Worm (Caenorhabditis elegans) whole organism, midembryonic: ENCODE results near the gene F13A7.7.
"Not testable (repeated sequence)": the region's sequence is repeated elsewhere in the genome, so short reads cannot be mapped to it uniquely, and the experiment has no call there.

Source experiments
- T22C8.4 ChIP-seq: fragments of 200-800 bp; sonication (Bioruptor generic); IDR thresholded peaks from 2 replicates; pipeline ENCODE4 v1.3.6; 2022; ENCODE audit warnings: missing genetic modification characterization, missing compliant biosample characterization
- cog-1 ChIP-seq: sonication (generic microtip); optimal IDR thresholded peaks from 2 replicates; lab custom pipeline; 2016; ENCODE audit warnings: missing genetic modification characterization, missing compliant biosample characterization
- flt-1 ChIP-seq: fragments of 200-800 bp; sonication (Bioruptor generic); IDR thresholded peaks from 2 replicates; pipeline ENCODE4 v1.3.6; 2022; ENCODE audit warnings: missing genetic modification characterization, missing compliant biosample characterization
- klf-2 ChIP-seq: fragments of 200-800 bp; sonication (Bioruptor generic); conservative IDR thresholded peaks from 2 replicates; pipeline ENCODE4 v1.3.6; 2022; ENCODE audit warnings: missing genetic modification reagents, missing genetic modification characterization, missing compliant biosample characterization
- med-1 ChIP-seq: sonication (generic microtip); optimal IDR thresholded peaks from 2 replicates; lab custom pipeline; 2017; ENCODE audit warnings: missing genetic modification characterization, mild to moderate bottlenecking, missing compliant biosample characterization, antibody characterized with exemption, missing genetic modification reagents; ENCODE audit not compliant: insufficient read depth
- ref-1 ChIP-seq: fragments of 200-800 bp; sonication (Bioruptor generic); conservative IDR thresholded peaks from 2 replicates; pipeline ENCODE4 v1.3.6; 2022; ENCODE audit warnings: missing genetic modification reagents, missing genetic modification characterization, missing compliant biosample characterization
- tab-1 ChIP-seq: fragments of 200-800 bp; sonication (Bioruptor generic); IDR thresholded peaks from 2 replicates; pipeline ENCODE4 v1.3.6; 2022; ENCODE audit warnings: missing genetic modification characterization, missing compliant biosample characterization
- ztf-23 ChIP-seq: fragments of 200-800 bp; sonication (Bioruptor generic); IDR thresholded peaks from 2 replicates; pipeline ENCODE4 v1.3.6; 2022; ENCODE audit warnings: missing genetic modification reagents, missing genetic modification characterization, missing compliant biosample characterization
- ztf-29 ChIP-seq: fragments of 200-800 bp; sonication (Bioruptor generic); IDR thresholded peaks from 2 replicates; pipeline ENCODE4 v1.3.6; 2022; ENCODE audit warnings: missing genetic modification reagents, missing genetic modification characterization, missing compliant biosample characterization

Gene F13A7.7

ce11 chrV:16383729-16384128, at the start of gene F13A7.7:
TSS of gene F13A7.7 (minus strand) at chrV:16383829.
- TF ChIP-seq tab-1 (GFP tag; lab: Robert Waterston, UW); med-1 (GFP tag; lab: Kevin White, UChicago); ref-1: not testable (repeated sequence)

- TF ChIP-seq tab-1 (GFP tag; lab: Robert Waterston, UW) = no peak
- no peak for TF ChIP-seq flt-1 (GFP tag; lab: Robert Waterston, UW)
- TF ChIP-seq klf-2 (GFP tag; lab: Robert Waterston, UW) = no peak
- TF ChIP-seq cog-1 (tag; lab: Kevin White, UChicago) = no peak
- TF ChIP-seq T22C8.4 (GFP tag; lab: Robert Waterston, UW) = no peak
- no peak for TF ChIP-seq ref-1
- TF ChIP-seq ztf-23 (GFP tag; lab: Robert Waterston, UW) = no peak
- no peak for TF ChIP-seq ztf-29 (GFP tag; lab: Robert Waterston, UW)
- TF ChIP-seq med-1 (GFP tag; lab: Kevin White, UChicago) = no peak
Observed at ce11 chrV:16429940-16430339, 46.3 kb upstream of the F13A7.7 start, which contains the start of gene str-73. TSS of gene str-73 (plus strand) at chrV:16430240.

ce11 chrV:16429503-16429902, 45.9 kb upstream of the F13A7.7 start, which contains the start of gene F26D2.10:
TSS of gene F26D2.10 (minus strand) at chrV:16429603.
- TF ChIP-seq ref-1 (no peak), flt-1 (GFP tag; lab: Robert Waterston, UW) (no peak), T22C8.4 (GFP tag; lab: Robert Waterston, UW) (no peak), klf-2 (GFP tag; lab: Robert Waterston, UW) (no peak), ztf-29 (GFP tag; lab: Robert Waterston, UW) (no peak), tab-1 (GFP tag; lab: Robert Waterston, UW) (no peak)

- TF ChIP-seq med-1 (GFP tag; lab: Kevin White, UChicago) (no peak), tab-1 (GFP tag; lab: Robert Waterston, UW) (no peak), flt-1 (GFP tag; lab: Robert Waterston, UW) (no peak), ztf-23 (GFP tag; lab: Robert Waterston, UW) (no peak), ztf-29 (GFP tag; lab: Robert Waterston, UW) (no peak), cog-1 (tag; lab: Kevin White, UChicago) (no peak), T22C8.4 (GFP tag; lab: Robert Waterston, UW) (no peak), klf-2 (GFP tag; lab: Robert Waterston, UW) (no peak), ref-1 (no peak)
Observed at ce11 chrV:16424428-16424827, 40.8 kb upstream of the F13A7.7 start, which contains the start of gene srw-29. TSS of gene srw-29 (minus strand) at chrV:16424528.

- TF ChIP-seq tab-1 (GFP tag; lab: Robert Waterston, UW) (no peak), ztf-23 (GFP tag; lab: Robert Waterston, UW) (no peak), T22C8.4 (GFP tag; lab: Robert Waterston, UW) (no peak), cog-1 (tag; lab: Kevin White, UChicago) (no peak), flt-1 (GFP tag; lab: Robert Waterston, UW) (no peak), med-1 (GFP tag; lab: Kevin White, UChicago) (no peak), ztf-29 (GFP tag; lab: Robert Waterston, UW) (no peak), ref-1 (no peak), klf-2 (GFP tag; lab: Robert Waterston, UW) (no peak)
Observed at ce11 chrV:16420696-16421095, 37.1 kb upstream of the F13A7.7 start, which contains the start of gene srw-48. TSS of gene srw-48 (plus strand) at chrV:16420996.

- TF ChIP-seq cog-1 (tag; lab: Kevin White, UChicago) (no peak), tab-1 (GFP tag; lab: Robert Waterston, UW) (no peak), ztf-29 (GFP tag; lab: Robert Waterston, UW) (no peak), ref-1 (no peak), med-1 (GFP tag; lab: Kevin White, UChicago) (no peak), ztf-23 (GFP tag; lab: Robert Waterston, UW) (no peak), flt-1 (GFP tag; lab: Robert Waterston, UW) (no peak), klf-2 (GFP tag; lab: Robert Waterston, UW) (no peak), T22C8.4 (GFP tag; lab: Robert Waterston, UW) (no peak)
Observed at ce11 chrV:16419769-16420168, 36.1 kb upstream of the F13A7.7 start, which contains the start of gene F26D2.16. TSS of gene F26D2.16 (minus strand) at chrV:16419869.

ce11 chrV:16417014-16417413, 33.4 kb upstream of the F13A7.7 start, which contains the start of gene str-55:
TSS of gene str-55 (minus strand) at chrV:16417114.
- no peak for TF ChIP-seq tab-1 (GFP tag; lab: Robert Waterston, UW)
- no peak for TF ChIP-seq ztf-29 (GFP tag; lab: Robert Waterston, UW)
- no peak for TF ChIP-seq cog-1 (tag; lab: Kevin White, UChicago)
- no peak for TF ChIP-seq klf-2 (GFP tag; lab: Robert Waterston, UW)
- no peak for TF ChIP-seq ztf-23 (GFP tag; lab: Robert Waterston, UW)
- TF ChIP-seq flt-1 (GFP tag; lab: Robert Waterston, UW) = no peak
- no peak for TF ChIP-seq T22C8.4 (GFP tag; lab: Robert Waterston, UW)
- TF ChIP-seq med-1 (GFP tag; lab: Kevin White, UChicago) = no peak

ce11 chrV:16410521-16410920, 26.9 kb upstream of the F13A7.7 start, which contains the start of gene srh-145:
TSS of gene srh-145 (plus strand) at chrV:16410713.
- TF ChIP-seq ztf-23 (GFP tag; lab: Robert Waterston, UW) (no peak), med-1 (GFP tag; lab: Kevin White, UChicago) (no peak), T22C8.4 (GFP tag; lab: Robert Waterston, UW) (no peak), tab-1 (GFP tag; lab: Robert Waterston, UW) (no peak), ztf-29 (GFP tag; lab: Robert Waterston, UW) (no peak), cog-1 (tag; lab: Kevin White, UChicago) (no peak), ref-1 (no peak), klf-2 (GFP tag; lab: Robert Waterston, UW) (no peak), flt-1 (GFP tag; lab: Robert Waterston, UW) (no peak)

- TF ChIP-seq tab-1 (GFP tag; lab: Robert Waterston, UW) (no peak), cog-1 (tag; lab: Kevin White, UChicago) (no peak), klf-2 (GFP tag; lab: Robert Waterston, UW) (no peak), ztf-29 (GFP tag; lab: Robert Waterston, UW) (no peak), ztf-23 (GFP tag; lab: Robert Waterston, UW) (no peak), med-1 (GFP tag; lab: Kevin White, UChicago) (no peak), ref-1 (no peak), flt-1 (GFP tag; lab: Robert Waterston, UW) (no peak), T22C8.4 (GFP tag; lab: Robert Waterston, UW) (no peak)
Observed at ce11 chrV:16407663-16408062, 24.0 kb upstream of the F13A7.7 start, which contains the start of gene F26D2.3. TSS of gene F26D2.3 (plus strand) at chrV:16407963.
